Fruit fly (Drosophila melanogaster): ENCODE data around the gene CG31913.
A peak's percentile ranks its signal among the peaks of the same experiment; 100 is the strongest.

The CG31913 gene

dm6 chr2L:5790799-5791526, 7.1 kb downstream of the CG31913 start (continued):
- TF ChIP-seq gce (GFP tag; IDR thresholded peaks at IDR 0.05): no peak
- TF ChIP-seq exex (tag; optimal IDR thresholded peaks at IDR 0.05): peak; percentile 95
- no peak for TF ChIP-seq bbx (GFP tag; IDR thresholded peaks at IDR 0.05; ENCODE audit: partially characterized antibody)
- TF ChIP-seq sens (GFP tag): peak; percentile 52
- TF ChIP-seq psq (GFP tag; optimal IDR thresholded peaks at IDR 0.05): no peak
- no peak for TF ChIP-seq CG2889 (GFP tag; IDR thresholded peaks at IDR 0.05)
- no peak for TF ChIP-seq hb (GFP tag; IDR thresholded peaks at IDR 0.05; ENCODE audit: partially characterized antibody)
- TF ChIP-seq pb (GFP tag; optimal IDR thresholded peaks at IDR 0.05): no peak
- TF ChIP-seq cwo (GFP tag; optimal IDR thresholded peaks at IDR 0.05): peak; percentile 9
- TF ChIP-seq HLHmδ (GFP tag; optimal IDR thresholded peaks at IDR 0.05): no peak
- peak; percentile 25 for TF ChIP-seq CG15269 (tag; optimal IDR thresholded peaks at IDR 0.05)
- TF ChIP-seq Xbp1 (GFP tag; optimal IDR thresholded peaks at IDR 0.05): no peak
- no peak for TF ChIP-seq CG31388 (GFP tag; optimal IDR thresholded peaks at IDR 0.05)
- TF ChIP-seq tio (GFP tag; optimal IDR thresholded peaks at IDR 0.05): no peak
- TF ChIP-seq Dfd (GFP tag; optimal IDR thresholded peaks at IDR 0.05): no peak
- TF ChIP-seq CG32532 (GFP tag; IDR thresholded peaks at IDR 0.05): no peak
- TF ChIP-seq bab2 (GFP tag; optimal IDR thresholded peaks at IDR 0.05): no peak
- TF ChIP-seq CG3995 (GFP tag; optimal IDR thresholded peaks at IDR 0.05): no peak
- no peak for TF ChIP-seq btn (GFP tag; optimal IDR thresholded peaks at IDR 0.05)
- TF ChIP-seq MESR4 (GFP tag; optimal IDR thresholded peaks at IDR 0.05): no peak
- TF ChIP-seq HLH4C (GFP tag; IDR thresholded peaks at IDR 0.05; ENCODE audit: partially characterized antibody): no peak

dm6 chr2L:5793098-5793497, 9.3 kb downstream of the CG31913 start:
- TF ChIP-seq fd64A (GFP tag; optimal IDR thresholded peaks at IDR 0.05) (no peak), ab (GFP tag; optimal IDR thresholded peaks at IDR 0.05) (no peak), chinmo (GFP tag; IDR thresholded peaks at IDR 0.05; ENCODE audit: partially characterized antibody) (0 out of 4 replicates have a peak, but pooled peaks have one; percentile 25), CG10209 (GFP tag; optimal IDR thresholded peaks at IDR 0.05) (no peak), klu (GFP tag; IDR thresholded peaks at IDR 0.05) (no peak), vnd (GFP tag; IDR thresholded peaks at IDR 0.05; ENCODE audit: partially characterized antibody) (no peak), Pdp1 (GFP tag; optimal IDR thresholded peaks at IDR 0.05) (peak in 1 of 2 experiments; percentile 56), CG13424 (tag; optimal IDR thresholded peaks at IDR 0.05) (no peak), CG6254 (GFP tag; optimal IDR thresholded peaks at IDR 0.05) (no peak), crc (GFP tag; optimal IDR thresholded peaks at IDR 0.05) (no peak), zf30C (GFP tag; optimal IDR thresholded peaks at IDR 0.05) (no peak), bbx (GFP tag; IDR thresholded peaks at IDR 0.05; ENCODE audit: partially characterized antibody) (no peak), lbe (GFP tag; optimal IDR thresholded peaks at IDR 0.05) (no peak), sd (tag; optimal IDR thresholded peaks at IDR 0.05) (peak; percentile 63), CG10267 (tag; optimal IDR thresholded peaks at IDR 0.05) (no peak), sens-2 (GFP tag; IDR thresholded peaks at IDR 0.05) (no peak), eve (GFP tag; optimal IDR thresholded peaks at IDR 0.05) (no peak)

DNA sequence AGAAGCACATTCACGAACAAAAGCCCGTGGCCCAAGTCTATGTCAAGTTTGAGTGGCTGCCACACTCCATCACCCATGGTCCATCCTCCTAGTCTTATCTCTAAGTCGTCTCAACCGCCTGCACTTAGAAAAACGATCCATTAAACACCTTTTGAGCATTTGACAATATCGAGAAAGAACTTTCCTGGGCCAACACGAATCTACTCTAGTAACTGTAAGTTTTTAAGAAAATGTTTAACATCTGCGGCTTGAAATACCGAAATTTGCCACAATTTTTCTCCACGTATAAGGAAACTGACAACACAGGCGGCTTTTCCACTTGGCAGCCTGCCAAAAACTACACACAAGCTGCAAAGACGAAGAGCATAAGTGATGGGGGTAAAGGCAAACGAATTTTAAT, 11.4 kb downstream of the CG31913 start:
- no peak for TF ChIP-seq CG14667 (GFP tag; IDR thresholded peaks at IDR 0.05)
- no peak for TF ChIP-seq sna (GFP tag; IDR thresholded peaks at IDR 0.05; ENCODE audit: partially characterized antibody)
- no peak for TF ChIP-seq ro (GFP tag; IDR thresholded peaks at IDR 0.05)
- TF ChIP-seq Med (GFP tag): peak; percentile 46
- no peak for TF ChIP-seq cas (GFP tag; IDR thresholded peaks at IDR 0.05)
- no peak for TF ChIP-seq Xbp1 (GFP tag; optimal IDR thresholded peaks at IDR 0.05)
- TF ChIP-seq phol (tag; optimal IDR thresholded peaks at IDR 0.05): no peak
- TF ChIP-seq CG13296 (GFP tag; optimal IDR thresholded peaks at IDR 0.05): no peak
- no peak for TF ChIP-seq sima (GFP tag; optimal IDR thresholded peaks at IDR 0.05)
- peak; percentile 69 for TF ChIP-seq Ets65A (GFP tag)
- no peak for TF ChIP-seq grau (tag; optimal IDR thresholded peaks at IDR 0.05)
- TF ChIP-seq CG6175 (GFP tag; IDR thresholded peaks at IDR 0.05): no peak
- TF ChIP-seq prd (optimal IDR thresholded peaks at IDR 0.05): no peak
- 0 out of 3 replicates have a peak, but pooled peaks have one; percentile 28 for TF ChIP-seq prd (GFP tag; IDR thresholded peaks at IDR 0.05)

Measured in whole organism, embryonic.